Fruit fly (Drosophila melanogaster) whole organism, embryonic: ENCODE data around the gene Kaz-m1.

Experiments
- CG2678 ChIP-seq: fragments of 200-800 bp; sonication (Bioruptor generic); optimal IDR thresholded peaks from 3 replicates; lab custom pipeline; 2019; ENCODE audit warnings: missing biosample characterization, mild to moderate bottlenecking, missing genetic modification characterization, moderate library complexity
- CG6683 ChIP-seq: fragments of 200-800 bp; sonication (Bioruptor generic); optimal IDR thresholded peaks from 2 replicates; lab custom pipeline; 2017; ENCODE audit warnings: missing biosample characterization, mild to moderate bottlenecking, missing genetic modification characterization, missing genetic modification reagents
- Taf1 ChIP-seq: fragments of 200-800 bp; sonication (Bioruptor generic); IDR thresholded peaks from 2 replicates; pipeline ENCODE4 v1.3.6; 2022; ENCODE audit warnings: missing biosample characterization, missing genetic modification characterization
- br ChIP-seq: fragments of >200 bp; optimal IDR thresholded peaks from 2 replicates; lab custom pipeline; 2017
- gt ChIP-seq: fragments of 200-800 bp; sonication (Bioruptor generic); IDR thresholded peaks from 2 replicates; pipeline ENCODE4 v1.3.6; 2022; ENCODE audit warnings: missing biosample characterization, missing genetic modification characterization
- tgo ChIP-seq: fragments of 200-800 bp; sonication (Bioruptor generic); IDR thresholded peaks from 3 replicates; pipeline ENCODE4 v1.3.6; 2022; ENCODE audit warnings: missing biosample characterization, missing genetic modification characterization

dm6 chr3R:26002039-26002438, 12.5 kb upstream of the Kaz-m1 start:
- TF ChIP-seq CG2678 (tag; lab: Kevin White, UChicago) (no peak), tgo (GFP tag; lab: Robert Waterston, UW) (no peak), Taf1 (GFP tag; lab: Robert Waterston, UW) (no peak), br (lab: Kevin White, UChicago) (no peak), gt (GFP tag; lab: Robert Waterston, UW) (no peak), CG6683 (GFP tag; lab: Kevin White, UChicago) (no peak)
